Fruit fly (Drosophila melanogaster) whole organism, wandering third instar larva: ENCODE data around the gene CG4025.

ENCODE experiments used
- CrebA ChIP-seq: fragments of 200-800 bp; sonication (Bioruptor generic); optimal IDR thresholded peaks from 2 replicates; lab custom pipeline; 2016; ENCODE audit warnings: missing biosample characterization, mild to moderate bottlenecking, missing genetic modification characterization, borderline replicate concordance
- Dfd ChIP-seq: fragments of >200 bp; optimal IDR thresholded peaks from 2 replicates; lab custom pipeline; 2017; ENCODE audit warnings: missing biosample characterization, missing genetic modification characterization
- Hr78 ChIP-seq: fragments of >200 bp; optimal IDR thresholded peaks from 2 replicates; lab custom pipeline; 2017; ENCODE audit warnings: missing biosample characterization, missing genetic modification characterization
- foxo ChIP-seq, 2 experiments: fragments of 200-800 bp; sonication (Bioruptor generic); optimal IDR thresholded peaks; 2 replicates in 1 of 2; 3 replicates in 1 of 2; lab custom pipeline; 2016 to 2017; ENCODE audit warnings: missing biosample characterization in 2 of 2, missing genetic modification characterization in 2 of 2
- lola ChIP-seq: fragments of >200 bp; optimal IDR thresholded peaks from 2 replicates; lab custom pipeline; 2017; ENCODE audit warnings: missing biosample characterization, missing genetic modification characterization
- psq ChIP-seq: fragments of 200-800 bp; sonication (Bioruptor generic); optimal IDR thresholded peaks from 3 replicates; lab custom pipeline; 2017; ENCODE audit warnings: missing biosample characterization, mild to moderate bottlenecking, missing genetic modification characterization, moderate library complexity

DNA sequence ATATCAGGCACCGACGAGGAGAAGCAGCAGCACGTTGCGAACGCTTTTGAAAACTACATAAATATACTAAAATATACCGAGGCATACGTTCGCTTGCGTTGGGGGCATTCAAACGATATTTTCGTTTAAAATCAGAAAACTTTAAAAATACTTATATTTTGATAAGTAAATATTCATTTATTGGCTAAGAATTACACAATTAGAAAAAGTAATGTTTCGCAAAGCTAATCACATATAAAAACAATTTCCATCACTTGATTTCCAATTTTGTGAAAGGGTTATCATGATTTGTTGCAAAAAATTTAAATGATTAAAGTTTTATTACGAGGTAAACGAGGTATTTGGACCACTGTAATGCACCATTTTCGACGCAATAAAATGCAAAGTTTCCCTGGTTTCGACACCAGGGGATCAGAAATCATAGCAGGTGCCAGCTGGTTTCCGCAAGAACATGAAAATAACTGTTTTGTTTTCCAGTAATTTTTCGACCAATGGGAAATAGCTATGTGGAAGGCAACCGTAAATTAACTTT, 854 bp upstream of the CG4025 start, which contains the start of gene CG4045:
- TF ChIP-seq Hr78 (GFP tag; lab: Kevin White, UChicago) (no peak), CrebA (GFP tag; lab: Kevin White, UChicago) (no peak), foxo (GFP tag; optimal IDR thresholded peaks at IDR 0.05; lab: Kevin White, UChicago) (peak in 1 of 2 experiments; percentile 1), Dfd (GFP tag; lab: Kevin White, UChicago) (no peak), psq (GFP tag; lab: Kevin White, UChicago) (no peak), lola (GFP tag; lab: Kevin White, UChicago) (no peak)
